Fruit fly (Drosophila melanogaster) whole organism, embryonic: ENCODE measurements around the gene ZnT77C.

Source experiments
- Abd-B ChIP-seq: fragments of 200-800 bp; sonication (Bioruptor generic); optimal IDR thresholded peaks from 2 replicates; lab custom pipeline; 2018; ENCODE audit warnings: missing biosample characterization, mild to moderate bottlenecking, missing genetic modification characterization, moderate library complexity
- Aef1 ChIP-seq: fragments of 200-800 bp; sonication (Bioruptor generic); IDR thresholded peaks from 3 replicates; pipeline ENCODE4 v1.3.6; 2022; ENCODE audit warnings: missing biosample characterization, missing genetic modification characterization
- CG10431 ChIP-seq: fragments of 200-800 bp; sonication (Bioruptor generic); optimal IDR thresholded peaks from 3 replicates; lab custom pipeline; 2018; ENCODE audit warnings: missing biosample characterization, mild to moderate bottlenecking, missing genetic modification characterization
- CG10654 ChIP-seq: fragments of 200-800 bp; sonication (Bioruptor generic); optimal IDR thresholded peaks from 2 replicates; lab custom pipeline; 2016; ENCODE audit warnings: missing biosample characterization, missing genetic modification characterization
- CG11247 ChIP-seq: fragments of 200-800 bp; sonication (Bioruptor generic); IDR thresholded peaks from 2 replicates; pipeline ENCODE4 v1.3.6; 2022; ENCODE audit warnings: missing biosample characterization, missing genetic modification characterization
- CG11560 ChIP-seq: fragments of 200-800 bp; sonication (Bioruptor generic); IDR thresholded peaks from 3 replicates; pipeline ENCODE4 v1.3.6; 2022; ENCODE audit warnings: missing biosample characterization, missing genetic modification characterization
- CG15073 ChIP-seq: fragments of 200-800 bp; sonication (Bioruptor generic); optimal IDR thresholded peaks from 2 replicates; lab custom pipeline; 2016; ENCODE audit warnings: missing biosample characterization, missing genetic modification characterization
- CG15514 ChIP-seq: fragments of 200-800 bp; sonication (Bioruptor generic); optimal IDR thresholded peaks from 3 replicates; lab custom pipeline; 2017; ENCODE audit warnings: missing biosample characterization, missing genetic modification characterization, mild to moderate bottlenecking, moderate library complexity, missing genetic modification reagents
- CG17186 ChIP-seq: fragments of 200-800 bp; sonication (Bioruptor generic); optimal IDR thresholded peaks from 3 replicates; lab custom pipeline; 2017; ENCODE audit warnings: missing biosample characterization, missing genetic modification reagents, missing genetic modification characterization
- CG17361 ChIP-seq: fragments of 200-800 bp; sonication (Bioruptor generic); IDR thresholded peaks from 3 replicates; pipeline ENCODE4 v1.3.6; 2022; ENCODE audit warnings: missing biosample characterization, missing genetic modification characterization
- CG17829 ChIP-seq: fragments of 200-800 bp; optimal IDR thresholded peaks from 2 replicates; lab custom pipeline; 2019; ENCODE audit warnings: missing biosample characterization, mild to moderate bottlenecking, missing genetic modification characterization, moderate library complexity
- CG18011 ChIP-seq: fragments of 200-800 bp; sonication (Bioruptor generic); optimal IDR thresholded peaks from 2 replicates; lab custom pipeline; 2017; ENCODE audit warnings: missing biosample characterization, missing genetic modification characterization, mild to moderate bottlenecking, moderate library complexity, missing genotype
- CG18764 ChIP-seq: fragments of 200-800 bp; sonication (Bioruptor generic); optimal IDR thresholded peaks from 3 replicates; lab custom pipeline; 2016; ENCODE audit warnings: missing biosample characterization, missing genetic modification characterization
- CG2875 ChIP-seq: fragments of 200-800 bp; sonication (Bioruptor generic); optimal IDR thresholded peaks from 2 replicates; lab custom pipeline; 2017; ENCODE audit warnings: missing biosample characterization, mild to moderate bottlenecking, missing genetic modification characterization, missing genetic modification reagents
- CG6765 ChIP-seq: fragments of 200-800 bp; sonication (Bioruptor generic); optimal IDR thresholded peaks from 3 replicates; lab custom pipeline; 2017; ENCODE audit warnings: missing biosample characterization, mild to moderate bottlenecking, missing genetic modification characterization
- CG6813 ChIP-seq: fragments of 200-800 bp; sonication (Bioruptor generic); optimal IDR thresholded peaks from 2 replicates; lab custom pipeline; 2017; ENCODE audit warnings: missing biosample characterization, missing genetic modification characterization, mild to moderate bottlenecking, moderate library complexity, missing genetic modification reagents
- CG8089 ChIP-seq: fragments of 200-800 bp; sonication (Bioruptor generic); optimal IDR thresholded peaks from 3 replicates; lab custom pipeline; 2016; ENCODE audit warnings: missing biosample characterization, missing genetic modification characterization
- CG9609 ChIP-seq: fragments of 200-800 bp; sonication (Bioruptor generic); optimal IDR thresholded peaks from 3 replicates; lab custom pipeline; 2016; ENCODE audit warnings: missing biosample characterization, missing genetic modification characterization
- Dbx ChIP-seq: fragments of 200-800 bp; sonication (Bioruptor generic); IDR thresholded peaks from 3 replicates; pipeline ENCODE4 v1.3.6; 2022; ENCODE audit warnings: missing biosample characterization, missing genetic modification characterization
- Deaf1 ChIP-seq: fragments of 200-800 bp; optimal IDR thresholded peaks from 3 replicates; lab custom pipeline; 2019; ENCODE audit warnings: missing biosample characterization, mild to moderate bottlenecking, missing genetic modification characterization, moderate library complexity
- Ets97D ChIP-seq: fragments of 200-800 bp; sonication (Bioruptor generic); optimal IDR thresholded peaks from 3 replicates; lab custom pipeline; 2016; ENCODE audit warnings: missing biosample characterization, missing genetic modification characterization
- H15 ChIP-seq: fragments of 200-800 bp; sonication (Bioruptor generic); IDR thresholded peaks from 3 replicates; pipeline ENCODE4 v1.3.6; 2022; ENCODE audit warnings: missing biosample characterization, missing genetic modification characterization
- HLH3B ChIP-seq: fragments of 200-800 bp; sonication (Bioruptor generic); IDR thresholded peaks from 2 replicates; pipeline ENCODE4 v1.3.6; 2022; ENCODE audit warnings: missing biosample characterization, missing genetic modification characterization
- Kr ChIP-seq: fragments of 200-800 bp; sonication (Bioruptor generic); optimal IDR thresholded peaks from 2 replicates; lab custom pipeline; 2017; ENCODE audit warnings: missing biosample characterization, mild to moderate bottlenecking, missing genetic modification characterization
- Lpt ChIP-seq: fragments of >200 bp; optimal IDR thresholded peaks from 2 replicates; lab custom pipeline; 2018; ENCODE audit warnings: missing biosample characterization, missing genetic modification characterization
- MTF-1 ChIP-seq: fragments of 200-800 bp; sonication (Bioruptor generic); optimal IDR thresholded peaks from 2 replicates; lab custom pipeline; 2018; ENCODE audit warnings: missing biosample characterization, mild to moderate bottlenecking, missing genetic modification characterization, borderline replicate concordance
- NC2α ChIP-seq: fragments of 200-800 bp; sonication (Bioruptor generic); optimal IDR thresholded peaks from 2 replicates; lab custom pipeline; 2016; ENCODE audit warnings: missing biosample characterization, missing genetic modification characterization
- Nf-YA ChIP-seq: fragments of 200-800 bp; sonication (Bioruptor generic); IDR thresholded peaks from 2 replicates; pipeline ENCODE4 v1.3.6; 2022; ENCODE audit warnings: missing biosample characterization, missing genetic modification characterization
- Opbp ChIP-seq: fragments of 200-800 bp; sonication (Bioruptor generic); IDR thresholded peaks from 3 replicates; pipeline ENCODE4 v1.3.6; 2022; ENCODE audit warnings: missing biosample characterization, missing genetic modification characterization; ENCODE audit not compliant: partially characterized antibody
- Poxn ChIP-seq: fragments of 200-800 bp; sonication (Bioruptor generic); IDR thresholded peaks from 2 replicates; pipeline ENCODE4 v1.3.6; 2022; ENCODE audit warnings: missing biosample characterization, missing genetic modification characterization
- Sry-δ ChIP-seq: fragments of 200-800 bp; sonication (Bioruptor generic); optimal IDR thresholded peaks from 2 replicates; lab custom pipeline; 2016; ENCODE audit warnings: missing biosample characterization, missing genetic modification characterization
- Xrp1 ChIP-seq: fragments of 200-800 bp; sonication (Bioruptor generic); IDR thresholded peaks from 2 replicates; pipeline ENCODE4 v1.3.6; 2022; ENCODE audit warnings: missing biosample characterization, missing genetic modification characterization
- ap ChIP-seq: fragments of 200-800 bp; sonication (Bioruptor generic); IDR thresholded peaks from 2 replicates; pipeline ENCODE4 v1.3.6; 2022; ENCODE audit warnings: missing biosample characterization, missing genetic modification characterization
- bbx ChIP-seq: fragments of 200-800 bp; sonication (Bioruptor generic); IDR thresholded peaks from 2 replicates; pipeline ENCODE4 v1.3.6; 2022; ENCODE audit warnings: missing biosample characterization, missing genetic modification characterization; ENCODE audit not compliant: partially characterized antibody
- cad ChIP-seq: fragments of >200 bp; optimal IDR thresholded peaks from 2 replicates; lab custom pipeline; 2017; ENCODE audit warnings: missing biosample characterization, missing genetic modification characterization
- crp ChIP-seq, 2 experiments: fragments of 200-800 bp; sonication (Bioruptor generic); optimal IDR thresholded peaks; 2 replicates in 1 of 2; 3 replicates in 1 of 2; lab custom pipeline; 2017; ENCODE audit warnings: missing biosample characterization in 2 of 2, missing genetic modification characterization in 2 of 2, mild to moderate bottlenecking in 1 of 2, moderate library complexity in 1 of 2
- da ChIP-seq: fragments of 200-800 bp; sonication (Bioruptor generic); optimal IDR thresholded peaks from 2 replicates; lab custom pipeline; 2016; ENCODE audit warnings: missing biosample characterization, missing genetic modification characterization
- dan ChIP-seq: fragments of 200-800 bp; sonication (Bioruptor generic); IDR thresholded peaks from 2 replicates; pipeline ENCODE4 v1.3.6; 2022; ENCODE audit warnings: missing biosample characterization, missing genetic modification characterization
- jumu ChIP-seq: fragments of 200-800 bp; sonication (Bioruptor generic); optimal IDR thresholded peaks from 3 replicates; lab custom pipeline; 2016; ENCODE audit warnings: missing biosample characterization, missing genetic modification characterization
- kah ChIP-seq: fragments of 200-800 bp; sonication (Bioruptor generic); optimal IDR thresholded peaks from 2 replicates; lab custom pipeline; 2018; ENCODE audit warnings: missing biosample characterization, mild to moderate bottlenecking, missing genetic modification characterization
- kay ChIP-seq: fragments of 200-800 bp; sonication (Bioruptor generic); optimal IDR thresholded peaks from 2 replicates; lab custom pipeline; 2016; ENCODE audit warnings: missing biosample characterization, missing genetic modification characterization
- lbe ChIP-seq: fragments of 200-800 bp; sonication (Bioruptor generic); optimal IDR thresholded peaks from 2 replicates; lab custom pipeline; 2016; ENCODE audit warnings: missing biosample characterization, mild to moderate bottlenecking, missing genetic modification characterization
- mam ChIP-seq: fragments of 200-800 bp; sonication (Bioruptor generic); optimal IDR thresholded peaks from 3 replicates; lab custom pipeline; 2016; ENCODE audit warnings: missing biosample characterization, missing genetic modification characterization
- onecut ChIP-seq: fragments of 200-800 bp; sonication (Bioruptor generic); IDR thresholded peaks from 2 replicates; pipeline ENCODE4 v1.3.6; 2022; ENCODE audit warnings: missing biosample characterization, missing genetic modification characterization
- pnt ChIP-seq: fragments of 200-800 bp; sonication (Bioruptor generic); optimal IDR thresholded peaks from 3 replicates; lab custom pipeline; 2016; ENCODE audit warnings: missing biosample characterization, missing genetic modification characterization
- schlank ChIP-seq: fragments of 200-800 bp; sonication (Bioruptor generic); optimal IDR thresholded peaks from 2 replicates; lab custom pipeline; 2018; ENCODE audit warnings: missing biosample characterization, mild to moderate bottlenecking, missing genetic modification characterization
- sd ChIP-seq: fragments of 200-800 bp; sonication (Bioruptor generic); optimal IDR thresholded peaks from 3 replicates; lab custom pipeline; 2018; ENCODE audit warnings: missing biosample characterization, mild to moderate bottlenecking, missing genetic modification characterization, moderate library complexity
- stwl ChIP-seq: fragments of 200-800 bp; sonication (Bioruptor generic); optimal IDR thresholded peaks from 3 replicates; lab custom pipeline; 2018; ENCODE audit warnings: missing biosample characterization, mild to moderate bottlenecking, missing genetic modification characterization, moderate library complexity
- trem ChIP-seq: fragments of 200-800 bp; optimal IDR thresholded peaks from 3 replicates; lab custom pipeline; 2019; ENCODE audit warnings: missing biosample characterization, mild to moderate bottlenecking, missing genetic modification characterization, moderate library complexity

The ZnT77C gene

DNA sequence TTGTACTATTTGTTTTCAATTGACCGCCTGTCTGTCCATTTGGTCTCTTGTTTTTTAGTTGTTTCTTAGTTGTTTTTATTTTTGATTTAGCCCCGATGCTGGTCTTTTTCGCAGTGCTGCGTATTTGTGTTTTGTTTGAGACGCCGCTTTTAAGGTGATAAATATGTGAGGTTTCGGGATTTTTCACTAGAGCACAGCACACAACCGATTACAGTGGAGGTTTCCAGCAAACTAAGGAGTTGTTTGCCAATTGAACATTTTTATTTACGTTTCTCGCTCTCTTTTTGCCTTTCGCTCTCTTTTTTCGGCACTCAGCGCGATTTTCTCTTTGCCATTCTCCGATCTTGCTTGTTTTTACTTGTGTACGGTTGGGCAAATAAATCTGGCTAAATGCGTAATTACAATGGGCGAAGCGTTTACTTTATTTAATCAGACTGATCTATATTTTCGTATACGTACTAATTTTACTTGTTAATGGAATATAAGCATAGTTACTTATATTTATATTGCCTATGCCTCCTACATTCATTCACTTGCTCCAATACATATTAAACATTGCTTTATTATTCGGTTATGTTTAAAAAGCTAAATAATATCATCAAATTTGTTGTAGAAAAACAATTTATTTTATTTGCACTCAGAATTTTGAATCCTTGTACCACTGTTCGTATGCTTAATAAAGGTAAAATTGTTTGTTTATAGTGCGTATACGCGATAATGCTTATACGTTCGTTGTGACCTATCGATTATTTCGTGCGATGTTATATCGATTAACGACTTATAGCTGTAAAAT is 45.7 kb upstream of the ZnT77C start, which contains the start of gene Rcd2 (continued):
- TF ChIP-seq da (no peak), CG17186 (GFP tag; lab: Kevin White, UChicago) (peak; percentile 7), H15 (GFP tag; lab: Robert Waterston, UW) (peak; percentile 62; the same call in 2 of the 3 replicates), lbe (no peak), NC2α (GFP tag; lab: Kevin White, UChicago) (no peak), trem (tag; lab: Kevin White, UChicago) (peak; percentile 39), Deaf1 (peak; percentile 72), CG9609 (GFP tag; lab: Kevin White, UChicago) (peak; percentile 35), CG15514 (GFP tag; lab: Kevin White, UChicago) (peak; percentile 79), mam (peak; percentile 66), kay (GFP tag; lab: Kevin White, UChicago) (peak; percentile 44), CG18011 (GFP tag; lab: Kevin White, UChicago) (peak; percentile 50), schlank (tag; lab: Kevin White, UChicago) (peak; percentile 68), pnt (GFP tag; lab: Kevin White, UChicago) (no peak), CG17361 (GFP tag; lab: Robert Waterston, UW) (peak; percentile 90), CG8089 (GFP tag; lab: Kevin White, UChicago) (no peak), Opbp (peak; percentile 89; the same call in 2 of the 3 replicates), CG17829 (tag; lab: Kevin White, UChicago) (peak; percentile 77), crp (GFP tag; optimal IDR thresholded peaks at IDR 0.05; lab: Kevin White, UChicago) (peak in 1 of 2 experiments; percentile 4), sd (tag; lab: Kevin White, UChicago) (peak; percentile 78), Dbx (GFP tag; lab: Robert Waterston, UW) (peak; percentile 86), stwl (tag; lab: Kevin White, UChicago) (peak; percentile 83), Xrp1 (GFP tag; lab: Robert Waterston, UW) (peak; percentile 77), bbx (peak; percentile 96), kah (GFP tag; lab: Kevin White, UChicago) (peak; percentile 70), jumu (GFP tag; lab: Kevin White, UChicago) (no peak), Ets97D (peak; percentile 60), Poxn (GFP tag; lab: Robert Waterston, UW) (no peak), ap (GFP tag; lab: Robert Waterston, UW) (no peak), CG15073 (GFP tag; lab: Kevin White, UChicago) (no peak), Aef1 (peak; percentile 61), CG11560 (0 out of 3 replicates have a peak, but pooled peaks have one; percentile 41), HLH3B (GFP tag; lab: Robert Waterston, UW) (peak; percentile 58; the same call in 1 of the 2 replicates), Sry-δ (peak; percentile 43), onecut (peak; percentile 43; the same call in 1 of the 2 replicates), Lpt (GFP tag; lab: Kevin White, UChicago) (no peak), MTF-1 (GFP tag; lab: Kevin White, UChicago) (peak; percentile 55), Kr (no peak), CG6813 (peak; percentile 73), CG10654 (peak; percentile 61), CG10431 (GFP tag; lab: Kevin White, UChicago) (no peak), dan (GFP tag; lab: Robert Waterston, UW) (no peak), cad (GFP tag; lab: Kevin White, UChicago) (no peak), CG11247 (GFP tag; lab: Robert Waterston, UW) (peak; percentile 66; the same call in 1 of the 2 replicates), CG6765 (GFP tag; lab: Kevin White, UChicago) (peak; percentile 89), Nf-YA (GFP tag; lab: Robert Waterston, UW) (peak; percentile 51; the same call in 1 of the 2 replicates), CG2875 (GFP tag; lab: Kevin White, UChicago) (peak; percentile 46), CG18764 (peak; percentile 52), Abd-B (GFP tag; lab: Kevin White, UChicago) (peak; percentile 59)
